Fruit fly (Drosophila melanogaster): Measurements from ENCODE around the gene HGTX.

HGTX gene

DNA sequence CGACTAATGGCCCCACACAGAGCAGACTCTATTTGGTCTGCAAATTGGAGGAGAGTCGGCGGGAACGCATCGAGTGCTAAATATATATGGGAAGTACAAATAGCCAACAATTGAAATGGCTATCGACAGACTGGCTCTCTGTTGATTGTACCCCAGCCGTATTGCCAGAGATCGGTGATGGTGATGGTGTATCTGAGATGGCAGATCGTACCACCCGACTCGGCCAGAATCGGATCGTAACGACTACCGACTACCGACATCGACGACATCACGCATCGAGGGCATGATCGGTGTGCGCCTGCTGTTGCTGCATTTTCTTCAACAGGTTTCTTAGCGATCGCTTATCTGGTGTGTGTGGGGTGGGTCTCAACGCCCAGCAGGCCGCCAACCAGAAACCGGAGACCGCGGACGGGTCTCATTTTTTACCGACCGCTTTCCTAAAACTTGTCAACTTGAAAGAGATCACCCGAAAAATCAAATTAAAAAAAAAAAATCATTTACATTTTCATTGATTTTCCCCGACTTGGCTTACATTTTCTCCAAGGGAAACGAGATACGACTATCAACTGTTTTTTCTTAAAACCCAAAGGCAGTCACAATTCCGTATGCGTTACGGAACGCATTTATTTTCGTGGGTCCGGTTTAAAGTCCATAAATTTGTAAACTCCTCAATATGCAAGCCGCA lies 55.2 kb downstream of the HGTX start (continued):
- TF ChIP-seq schlank (tag; optimal IDR thresholded peaks at IDR 0.05) (peak; percentile 12), CG12659 (GFP tag; optimal IDR thresholded peaks at IDR 0.05) (peak; percentile 4), Meics (GFP tag; optimal IDR thresholded peaks at IDR 0.05) (peak; percentile 49), knrl (GFP tag; IDR thresholded peaks at IDR 0.05; ENCODE audit: partially characterized antibody) (0 out of 3 replicates have a peak, but pooled peaks have one; percentile 13), caup (GFP tag; optimal IDR thresholded peaks at IDR 0.05; ENCODE audit: severe bottlenecking) (peak; percentile 33), Pdp1 (GFP tag; optimal IDR thresholded peaks at IDR 0.05) (peak in 1 of 2 experiments; percentile 67), CG14965 (GFP tag; optimal IDR thresholded peaks at IDR 0.05; ENCODE audit: borderline replicate concordance) (no peak)

DNA sequence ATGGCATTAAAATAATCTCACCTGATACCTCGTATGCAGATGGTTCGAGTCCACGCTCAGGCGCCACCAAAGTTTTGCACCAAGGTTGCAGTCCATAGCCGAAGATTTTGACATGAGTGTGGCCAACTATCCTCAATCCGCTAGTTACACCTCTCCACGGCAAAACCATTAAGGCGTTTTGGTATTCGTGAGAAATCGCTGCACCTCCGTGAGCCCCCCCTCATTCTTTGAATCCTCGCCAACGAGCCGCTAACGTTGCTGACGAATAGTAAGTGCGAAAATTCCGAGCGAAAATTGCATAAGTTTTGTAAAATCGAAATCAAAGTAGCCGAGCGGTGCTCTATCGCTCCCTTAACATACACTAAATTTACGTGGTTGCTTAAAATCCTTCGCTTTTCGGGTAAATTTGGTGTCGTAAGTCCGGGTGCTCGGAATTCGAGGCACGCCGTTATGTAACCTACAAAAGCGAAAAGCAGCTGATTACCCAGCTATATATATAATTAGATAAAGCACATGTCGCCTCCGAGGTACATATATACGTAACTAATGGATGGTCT lies 61.8 kb downstream of the HGTX start, which contains the start of gene Mpcp2:
TSS of gene Mpcp2 (plus strand) at position 217 of the 557 bp plus-strand sequence.
- TF ChIP-seq Lhr (GFP tag; optimal IDR thresholded peaks at IDR 0.05) (peak; percentile 97), chn (GFP tag; optimal IDR thresholded peaks at IDR 0.05) (no peak), zfh1 (GFP tag; IDR thresholded peaks at IDR 0.05) (0 out of 3 replicates have a peak, but pooled peaks have one; percentile 35), ssp (GFP tag; IDR thresholded peaks at IDR 0.05) (no peak), Antp (GFP tag; optimal IDR thresholded peaks at IDR 0.05) (no peak), sug (tag; optimal IDR thresholded peaks at IDR 0.05) (peak; percentile 92), Max (GFP tag; optimal IDR thresholded peaks at IDR 0.05) (no peak), CG2199 (GFP tag; IDR thresholded peaks at IDR 0.05) (peak; percentile 91), bab2 (GFP tag; optimal IDR thresholded peaks at IDR 0.05) (peak; percentile 8), CG34376 (GFP tag; optimal IDR thresholded peaks at IDR 0.05) (peak; percentile 46), CG18011 (GFP tag; optimal IDR thresholded peaks at IDR 0.05) (peak; percentile 34), YL-1 (GFP tag; optimal IDR thresholded peaks at IDR 0.05) (peak; percentile 98), stc (GFP tag; IDR thresholded peaks at IDR 0.05) (peak; percentile 13; the same call in 1 of the 2 replicates), NC2β (GFP tag; optimal IDR thresholded peaks at IDR 0.05) (peak; percentile 15), TFAM (GFP tag; optimal IDR thresholded peaks at IDR 0.05) (no peak), dysf (GFP tag; IDR thresholded peaks at IDR 0.05) (no peak), wor (GFP tag; IDR thresholded peaks at IDR 0.05) (no peak), CG1529 (GFP tag; optimal IDR thresholded peaks at IDR 0.05) (no peak), Fer2 (tag; optimal IDR thresholded peaks at IDR 0.05) (no peak), pan (optimal IDR thresholded peaks at IDR 0.05) (no peak), pan (GFP tag; optimal IDR thresholded peaks at IDR 0.05 in 1 of 2, IDR thresholded peaks at IDR 0.05 in 1 of 2) (peak in 1 of 2 experiments; percentile 9), CG13775 (GFP tag; optimal IDR thresholded peaks at IDR 0.05) (peak; percentile 9), rib (GFP tag; IDR thresholded peaks at IDR 0.05) (no peak; the same call in 1 of the 2 replicates), Nf-YC (tag; optimal IDR thresholded peaks at IDR 0.05) (peak; percentile 36), CG33557 (GFP tag; optimal IDR thresholded peaks at IDR 0.05) (peak; percentile 12), CG9797 (GFP tag; optimal IDR thresholded peaks at IDR 0.05) (peak; percentile 98), CG9876 (GFP tag; optimal IDR thresholded peaks at IDR 0.05) (peak; percentile 24), CG6791 (GFP tag; IDR thresholded peaks at IDR 0.05; ENCODE audit: partially characterized antibody) (peak; percentile 53; the same call in 1 of the 3 replicates), MTF-1 (GFP tag; optimal IDR thresholded peaks at IDR 0.05; ENCODE audit: borderline replicate concordance) (peak; percentile 39), sc (optimal IDR thresholded peaks at IDR 0.05) (no peak), sc (GFP tag; optimal IDR thresholded peaks at IDR 0.05) (no peak), Spps (tag; optimal IDR thresholded peaks at IDR 0.05) (peak; percentile 30), pnt (GFP tag; optimal IDR thresholded peaks at IDR 0.05) (no peak), sna (GFP tag; IDR thresholded peaks at IDR 0.05; ENCODE audit: partially characterized antibody) (no peak; the same call in 1 of the 2 replicates), CG9215 (GFP tag; IDR thresholded peaks at IDR 0.05) (no peak), al (GFP tag; IDR thresholded peaks at IDR 0.05) (no peak), Sin3A (optimal IDR thresholded peaks at IDR 0.05) (peak; percentile 42), CG7963 (GFP tag; IDR thresholded peaks at IDR 0.05; ENCODE audit: partially characterized antibody) (no peak), D19B (GFP tag; optimal IDR thresholded peaks at IDR 0.05) (peak; percentile 97), Nf-YA (GFP tag; IDR thresholded peaks at IDR 0.05) (no peak), CG17829 (tag; optimal IDR thresholded peaks at IDR 0.05) (peak; percentile 70)
